Worm (Caenorhabditis elegans): ENCODE results near the gene gst-13.

Gene gst-13

ce11 chrII:9233813-9234212 is 2.6 kb downstream of the gst-13 start:
- no peak for TF ChIP-seq F52B5.7 (tag; optimal IDR thresholded peaks at IDR 0.05)
- TF ChIP-seq lin-54 (GFP tag; optimal IDR thresholded peaks at IDR 0.05) = no peak
- TF ChIP-seq F22D6.2 (tag; optimal IDR thresholded peaks at IDR 0.05) = no peak
- TF ChIP-seq F55B11.4 (tag; optimal IDR thresholded peaks at IDR 0.05; ENCODE audit: borderline replicate concordance, insufficient read depth) = no peak
- TF ChIP-seq akir-1 (GFP tag; optimal IDR thresholded peaks at IDR 0.05) = no peak
- TF ChIP-seq hrde-1 (tag; optimal IDR thresholded peaks at IDR 0.05; ENCODE audit: borderline replicate concordance) = no peak

ce11 chrII:9236283-9236682 is 5.0 kb downstream of the gst-13 start, which contains the start of gene T26C5.3:
TSS of gene T26C5.3 (plus strand) at chrII:9236583.
- TF ChIP-seq nfya-1 (tag; optimal IDR thresholded peaks at IDR 0.05; ENCODE audit: borderline replicate concordance, insufficient read depth) = no peak
- no peak for TF ChIP-seq ama-1 (optimal IDR thresholded peaks at IDR 0.05)
- no peak for TF ChIP-seq ama-1 (GFP tag; optimal IDR thresholded peaks at IDR 0.05)
- TF ChIP-seq F23B12.7 (tag; optimal IDR thresholded peaks at IDR 0.05; ENCODE audit: insufficient read depth) = no peak
- no peak for TF ChIP-seq F52B5.7 (tag; optimal IDR thresholded peaks at IDR 0.05)
- TF ChIP-seq Y67H2A.10 (GFP tag; conservative IDR thresholded peaks at IDR 0.05) = no peak
- TF ChIP-seq dpff-1 (tag; optimal IDR thresholded peaks at IDR 0.05) = no peak
- no peak for TF ChIP-seq lin-40 (tag; optimal IDR thresholded peaks at IDR 0.05)
- TF ChIP-seq F49E8.2 (tag; optimal IDR thresholded peaks at IDR 0.05; ENCODE audit: insufficient read depth) = no peak
- TF ChIP-seq ets-4 (GFP tag; optimal IDR thresholded peaks at IDR 0.05) = no peak
- no peak for TF ChIP-seq snpc-4 (GFP tag; optimal IDR thresholded peaks at IDR 0.05)
- no peak for TF ChIP-seq snpc-4 (tag; optimal IDR thresholded peaks at IDR 0.05)
- no peak for TF ChIP-seq him-1 (tag; optimal IDR thresholded peaks at IDR 0.05)
- TF ChIP-seq fkh-3 (tag; optimal IDR thresholded peaks at IDR 0.05) = no peak
- TF ChIP-seq B0336.3 (GFP tag; IDR thresholded peaks at IDR 0.05) = no peak
- no peak for TF ChIP-seq zfh-2 (GFP tag; conservative IDR thresholded peaks at IDR 0.05)
- no peak for TF ChIP-seq let-607 (tag; optimal IDR thresholded peaks at IDR 0.05)
- TF ChIP-seq ccch-3 (GFP tag; optimal IDR thresholded peaks at IDR 0.05) = no peak
- no peak for TF ChIP-seq pha-4 (tag; optimal IDR thresholded peaks at IDR 0.05)

ce11 chrII:9236972-9237371 is 5.7 kb downstream of the gst-13 start:
- TF ChIP-seq B0035.1 (tag; optimal IDR thresholded peaks at IDR 0.05) (no peak), akir-1 (GFP tag; optimal IDR thresholded peaks at IDR 0.05) (no peak), pha-4 (tag; optimal IDR thresholded peaks at IDR 0.05) (no peak), madf-6 (GFP tag; IDR thresholded peaks at IDR 0.05) (no peak), F37B4.10 (GFP tag; IDR thresholded peaks at IDR 0.05) (no peak), ztf-25 (GFP tag; IDR thresholded peaks at IDR 0.05) (no peak), nfya-1 (tag; optimal IDR thresholded peaks at IDR 0.05; ENCODE audit: borderline replicate concordance, insufficient read depth) (no peak), hrde-1 (tag; optimal IDR thresholded peaks at IDR 0.05; ENCODE audit: borderline replicate concordance) (no peak), C17E4.6 (GFP tag; IDR thresholded peaks at IDR 0.05) (no peak), F57C9.4 (tag; optimal IDR thresholded peaks at IDR 0.05) (no peak), F57A8.1 (GFP tag; optimal IDR thresholded peaks at IDR 0.05) (no peak), hsf-1 (GFP tag; IDR thresholded peaks at IDR 0.05) (no peak), ama-1 (optimal IDR thresholded peaks at IDR 0.05) (no peak), ama-1 (GFP tag; optimal IDR thresholded peaks at IDR 0.05) (no peak), repo-1 (tag; optimal IDR thresholded peaks at IDR 0.05) (no peak), die-1 (tag; optimal IDR thresholded peaks at IDR 0.05) (no peak)

ce11 chrII:9237719-9238118 is 6.5 kb downstream of the gst-13 start:
- TF ChIP-seq attf-3 (GFP tag; conservative IDR thresholded peaks at IDR 0.05) = no peak
- TF ChIP-seq T26A5.8 (tag; optimal IDR thresholded peaks at IDR 0.05) = no peak
- TF ChIP-seq hsf-1 (GFP tag; IDR thresholded peaks at IDR 0.05) = no peak
- TF ChIP-seq B0336.3 (GFP tag; IDR thresholded peaks at IDR 0.05) = no peak
- no peak for TF ChIP-seq ceh-79 (tag; optimal IDR thresholded peaks at IDR 0.05)
- no peak for TF ChIP-seq nhr-80 (tag; optimal IDR thresholded peaks at IDR 0.05)
- no peak for TF ChIP-seq sptf-2 (GFP tag; optimal IDR thresholded peaks at IDR 0.05)
- TF ChIP-seq F52B5.7 (tag; optimal IDR thresholded peaks at IDR 0.05) = no peak
- TF ChIP-seq chd-7 (tag; optimal IDR thresholded peaks at IDR 0.05) = no peak
- TF ChIP-seq F57C9.4 (tag; optimal IDR thresholded peaks at IDR 0.05) = no peak
- no peak for TF ChIP-seq snpc-1.1 (tag; optimal IDR thresholded peaks at IDR 0.05; ENCODE audit: insufficient read depth)
- no peak for TF ChIP-seq xnd-1 (tag; optimal IDR thresholded peaks at IDR 0.05)

All from whole organism, young adult.